Fruit fly (Drosophila melanogaster) whole organism, embryonic: ENCODE data around the gene CG42591.

Source experiments
- Ada2b ChIP-seq: fragments of 200-800 bp; sonication (Bioruptor generic); IDR thresholded peaks from 2 replicates; pipeline ENCODE4 v1.3.6; 2022; ENCODE audit warnings: missing biosample characterization, missing genetic modification characterization
- CG10543 ChIP-seq: fragments of 200-800 bp; sonication (Bioruptor generic); optimal IDR thresholded peaks from 3 replicates; lab custom pipeline; 2017; ENCODE audit warnings: missing biosample characterization, mild to moderate bottlenecking, missing genetic modification characterization, moderate library complexity
- CG10654 ChIP-seq: fragments of 200-800 bp; sonication (Bioruptor generic); optimal IDR thresholded peaks from 2 replicates; lab custom pipeline; 2016; ENCODE audit warnings: missing biosample characterization, missing genetic modification characterization
- CG11398 ChIP-seq: fragments of 200-800 bp; sonication (Bioruptor generic); optimal IDR thresholded peaks from 2 replicates; lab custom pipeline; 2016; ENCODE audit warnings: missing biosample characterization, missing genetic modification characterization
- CG12104 ChIP-seq: fragments of 200-800 bp; sonication (Bioruptor generic); optimal IDR thresholded peaks from 3 replicates; lab custom pipeline; 2016; ENCODE audit warnings: missing biosample characterization, missing genetic modification characterization
- CG13296 ChIP-seq: fragments of 200-800 bp; sonication (Bioruptor generic); optimal IDR thresholded peaks from 3 replicates; lab custom pipeline; 2018; ENCODE audit warnings: missing biosample characterization, mild to moderate bottlenecking, missing genetic modification characterization
- CG14014 ChIP-seq: fragments of 200-800 bp; sonication (Bioruptor generic); IDR thresholded peaks from 2 replicates; pipeline ENCODE4 v1.3.6; 2022; ENCODE audit warnings: missing biosample characterization, missing genetic modification characterization
- CG1602 ChIP-seq: fragments of 200-800 bp; sonication (Bioruptor generic); optimal IDR thresholded peaks from 3 replicates; lab custom pipeline; 2016; ENCODE audit warnings: missing biosample characterization, missing genetic modification characterization
- CG17359 ChIP-seq: fragments of 200-800 bp; sonication (Bioruptor generic); optimal IDR thresholded peaks from 3 replicates; lab custom pipeline; 2018; ENCODE audit warnings: missing biosample characterization, mild to moderate bottlenecking, missing genetic modification characterization, moderate library complexity
- CG18599 ChIP-seq: fragments of 200-800 bp; sonication (Bioruptor generic); optimal IDR thresholded peaks from 3 replicates; lab custom pipeline; 2017; ENCODE audit warnings: missing biosample characterization, missing genetic modification characterization, mild to moderate bottlenecking, moderate library complexity, missing genetic modification reagents
- CG2120 ChIP-seq: fragments of 200-800 bp; sonication (Bioruptor generic); optimal IDR thresholded peaks from 3 replicates; lab custom pipeline; 2016; ENCODE audit warnings: missing biosample characterization, missing genetic modification characterization
- CG2199 ChIP-seq: fragments of 200-800 bp; sonication (Bioruptor generic); IDR thresholded peaks from 3 replicates; pipeline ENCODE4 v1.3.6; 2022; ENCODE audit warnings: missing biosample characterization, missing genetic modification characterization
- CG2875 ChIP-seq: fragments of 200-800 bp; sonication (Bioruptor generic); optimal IDR thresholded peaks from 2 replicates; lab custom pipeline; 2017; ENCODE audit warnings: missing biosample characterization, mild to moderate bottlenecking, missing genetic modification characterization, missing genetic modification reagents
- CG31441 ChIP-seq: fragments of 200-800 bp; sonication (Bioruptor generic); IDR thresholded peaks from 2 replicates; pipeline ENCODE4 v1.3.6; 2022; ENCODE audit warnings: missing biosample characterization, missing genetic modification characterization
- CG3281 ChIP-seq: fragments of 200-800 bp; sonication (Bioruptor generic); optimal IDR thresholded peaks from 3 replicates; lab custom pipeline; 2017; ENCODE audit warnings: missing biosample characterization, mild to moderate bottlenecking, missing genetic modification characterization
- CG3838 ChIP-seq: fragments of 200-800 bp; sonication (Bioruptor generic); optimal IDR thresholded peaks from 3 replicates; lab custom pipeline; 2016; ENCODE audit warnings: missing biosample characterization, missing genetic modification characterization
- CG3995 ChIP-seq: fragments of 200-800 bp; sonication (Bioruptor generic); optimal IDR thresholded peaks from 3 replicates; lab custom pipeline; 2016; ENCODE audit warnings: missing biosample characterization, missing genetic modification characterization
- CG7786 ChIP-seq: fragments of 200-800 bp; sonication (Bioruptor generic); optimal IDR thresholded peaks from 2 replicates; lab custom pipeline; 2016; ENCODE audit warnings: missing biosample characterization, missing genetic modification characterization
- CG8765 ChIP-seq: fragments of 200-800 bp; sonication (Bioruptor generic); IDR thresholded peaks from 2 replicates; pipeline ENCODE4 v1.3.6; 2022; ENCODE audit warnings: missing biosample characterization, missing genetic modification characterization
- CG8924 ChIP-seq: fragments of 200-800 bp; optimal IDR thresholded peaks from 3 replicates; lab custom pipeline; 2019; ENCODE audit warnings: missing biosample characterization, mild to moderate bottlenecking, missing genetic modification characterization, moderate library complexity
- Doc2 ChIP-seq: fragments of 200-800 bp; sonication (Bioruptor generic); IDR thresholded peaks from 2 replicates; pipeline ENCODE4 v1.3.6; 2022; ENCODE audit warnings: missing biosample characterization, missing genetic modification characterization
- HHEX ChIP-seq: fragments of 200-800 bp; sonication (Bioruptor generic); optimal IDR thresholded peaks from 3 replicates; lab custom pipeline; 2017; ENCODE audit warnings: missing biosample characterization, mild to moderate bottlenecking, missing genetic modification characterization, missing genetic modification reagents
- HLH3B ChIP-seq: fragments of 200-800 bp; sonication (Bioruptor generic); IDR thresholded peaks from 2 replicates; pipeline ENCODE4 v1.3.6; 2022; ENCODE audit warnings: missing biosample characterization, missing genetic modification characterization
- Hand ChIP-seq: fragments of 200-800 bp; sonication (Bioruptor generic); optimal IDR thresholded peaks from 2 replicates; lab custom pipeline; 2017; ENCODE audit warnings: mild to moderate bottlenecking, missing biosample characterization, missing genetic modification reagents, missing genetic modification characterization
- HmgZ ChIP-seq: fragments of 200-800 bp; sonication (Bioruptor generic); optimal IDR thresholded peaks from 2 replicates; lab custom pipeline; 2018; ENCODE audit warnings: missing biosample characterization, mild to moderate bottlenecking, missing genetic modification characterization
- Hmx ChIP-seq: fragments of 200-800 bp; sonication (Bioruptor generic); optimal IDR thresholded peaks from 2 replicates; lab custom pipeline; 2016; ENCODE audit warnings: missing biosample characterization, missing genetic modification characterization
- NFAT ChIP-seq: fragments of 200-800 bp; sonication (Bioruptor generic); IDR thresholded peaks from 2 replicates; pipeline ENCODE4 v1.3.6; 2022; ENCODE audit warnings: missing biosample characterization, missing genetic modification characterization
- Neu2 ChIP-seq: fragments of 200-800 bp; sonication (Bioruptor generic); optimal IDR thresholded peaks from 3 replicates; lab custom pipeline; 2016; ENCODE audit warnings: missing biosample characterization, missing genetic modification characterization, borderline replicate concordance
- Oli ChIP-seq: fragments of 200-800 bp; sonication (Bioruptor generic); optimal IDR thresholded peaks from 2 replicates; lab custom pipeline; 2018; ENCODE audit warnings: missing biosample characterization, mild to moderate bottlenecking, missing genetic modification characterization, moderate library complexity
- Opbp ChIP-seq: fragments of 200-800 bp; sonication (Bioruptor generic); IDR thresholded peaks from 3 replicates; pipeline ENCODE4 v1.3.6; 2022; ENCODE audit warnings: missing biosample characterization, missing genetic modification characterization; ENCODE audit not compliant: partially characterized antibody
- Optix ChIP-seq: fragments of 200-800 bp; sonication (Bioruptor generic); IDR thresholded peaks from 3 replicates; pipeline ENCODE4 v1.3.6; 2022; ENCODE audit warnings: missing biosample characterization, missing genetic modification characterization
- Side ChIP-seq: fragments of 200-800 bp; sonication (Bioruptor generic); optimal IDR thresholded peaks from 2 replicates; lab custom pipeline; 2016; ENCODE audit warnings: missing biosample characterization, missing genetic modification characterization
- ab ChIP-seq: fragments of 200-800 bp; sonication (Bioruptor generic); optimal IDR thresholded peaks from 2 replicates; lab custom pipeline; 2016; ENCODE audit warnings: missing biosample characterization, missing genetic modification characterization
- al ChIP-seq: fragments of 200-800 bp; sonication (Bioruptor generic); IDR thresholded peaks from 2 replicates; pipeline ENCODE4 v1.3.6; 2022; ENCODE audit warnings: missing biosample characterization, missing genetic modification characterization
- az2 ChIP-seq: fragments of 200-800 bp; sonication (Bioruptor generic); optimal IDR thresholded peaks from 3 replicates; lab custom pipeline; 2016; ENCODE audit warnings: missing biosample characterization, missing genetic modification characterization
- chn ChIP-seq: fragments of 200-800 bp; sonication (Bioruptor generic); optimal IDR thresholded peaks from 2 replicates; lab custom pipeline; 2016; ENCODE audit warnings: missing biosample characterization, missing genetic modification characterization
- ci ChIP-seq: fragments of 200-800 bp; sonication (Bioruptor generic); IDR thresholded peaks from 3 replicates; pipeline ENCODE4 v1.3.6; 2022; ENCODE audit warnings: missing biosample characterization, missing genetic modification characterization
- dmrt11E ChIP-seq: fragments of 200-800 bp; sonication (Bioruptor generic); optimal IDR thresholded peaks from 3 replicates; lab custom pipeline; 2018; ENCODE audit warnings: missing biosample characterization, mild to moderate bottlenecking, missing genetic modification characterization, moderate library complexity
- eyg ChIP-seq: fragments of 200-800 bp; sonication (Bioruptor generic); optimal IDR thresholded peaks from 3 replicates; lab custom pipeline; 2016; ENCODE audit warnings: missing biosample characterization, missing genetic modification characterization
- gro ChIP-seq: fragments of 200-800 bp; sonication (Bioruptor generic); optimal IDR thresholded peaks from 2 replicates; lab custom pipeline; 2016; ENCODE audit warnings: missing biosample characterization, missing genetic modification characterization
- ind ChIP-seq: fragments of 200-800 bp; sonication (Bioruptor generic); optimal IDR thresholded peaks from 3 replicates; lab custom pipeline; 2016; ENCODE audit warnings: missing biosample characterization, missing genetic modification characterization
- jumu ChIP-seq: fragments of 200-800 bp; sonication (Bioruptor generic); optimal IDR thresholded peaks from 3 replicates; lab custom pipeline; 2016; ENCODE audit warnings: missing biosample characterization, missing genetic modification characterization
- kay ChIP-seq: fragments of 200-800 bp; sonication (Bioruptor generic); optimal IDR thresholded peaks from 2 replicates; lab custom pipeline; 2016; ENCODE audit warnings: missing biosample characterization, missing genetic modification characterization
- org-1 ChIP-seq: fragments of 200-800 bp; sonication (Bioruptor generic); optimal IDR thresholded peaks from 2 replicates; lab custom pipeline; 2017; ENCODE audit warnings: missing biosample characterization, missing genetic modification characterization
- pum ChIP-seq: fragments of 200-800 bp; sonication (Bioruptor generic); optimal IDR thresholded peaks from 2 replicates; lab custom pipeline; 2016; ENCODE audit warnings: missing biosample characterization, missing genetic modification characterization
- pzg ChIP-seq: fragments of 200-800 bp; sonication (Bioruptor generic); optimal IDR thresholded peaks from 3 replicates; lab custom pipeline; 2018; ENCODE audit warnings: missing biosample characterization, mild to moderate bottlenecking, missing genetic modification characterization, moderate library complexity
- repo ChIP-seq: fragments of 200-800 bp; sonication (Bioruptor generic); optimal IDR thresholded peaks from 2 replicates; lab custom pipeline; 2016; ENCODE audit warnings: missing biosample characterization, missing genetic modification characterization
- row ChIP-seq: fragments of 200-800 bp; sonication (Bioruptor generic); IDR thresholded peaks from 3 replicates; pipeline ENCODE4 v1.3.6; 2022; ENCODE audit warnings: missing biosample characterization, missing genetic modification characterization
- sim ChIP-seq: fragments of 200-800 bp; sonication (Bioruptor generic); IDR thresholded peaks from 2 replicates; pipeline ENCODE4 v1.3.6; 2022; ENCODE audit warnings: missing biosample characterization, missing genetic modification characterization
- trh ChIP-seq: fragments of 200-800 bp; sonication (Bioruptor generic); optimal IDR thresholded peaks from 2 replicates; lab custom pipeline; 2016; ENCODE audit warnings: missing biosample characterization, missing genetic modification characterization
- wdn ChIP-seq: fragments of 200-800 bp; sonication (Bioruptor generic); IDR thresholded peaks from 2 replicates; pipeline ENCODE4 v1.3.6; 2022; ENCODE audit warnings: missing biosample characterization, missing genetic modification characterization
- zfh1 ChIP-seq: fragments of 200-800 bp; sonication (Bioruptor generic); IDR thresholded peaks from 3 replicates; pipeline ENCODE4 v1.3.6; 2022; ENCODE audit warnings: missing biosample characterization, missing genetic modification characterization
- zfh2 ChIP-seq: fragments of 200-800 bp; sonication (Bioruptor generic); optimal IDR thresholded peaks from 2 replicates; lab custom pipeline; 2016; ENCODE audit warnings: missing biosample characterization, missing genetic modification characterization

The CG42591 gene

dm6 chr3L:8081822-8082221 is 12.1 kb upstream of the CG42591 start (continued):
- TF ChIP-seq CG13296 (peak; percentile 64), Doc2 (GFP tag; lab: Robert Waterston, UW) (no peak), CG2875 (GFP tag; lab: Kevin White, UChicago) (peak; percentile 21), CG10654 (no peak), CG17359 (tag; lab: Kevin White, UChicago) (peak; percentile 42), ab (GFP tag; lab: Kevin White, UChicago) (no peak), pum (GFP tag; lab: Kevin White, UChicago) (no peak), chn (GFP tag; lab: Kevin White, UChicago) (peak; percentile 42), NFAT (GFP tag; lab: Robert Waterston, UW) (no peak; the same call in 1 of the 2 replicates), CG10543 (GFP tag; lab: Kevin White, UChicago) (peak; percentile 56), CG1602 (GFP tag; lab: Kevin White, UChicago) (no peak), gro (GFP tag; lab: Kevin White, UChicago) (peak; percentile 66), Side (GFP tag; lab: Kevin White, UChicago) (peak; percentile 44), CG3838 (GFP tag; lab: Kevin White, UChicago) (no peak), trh (GFP tag; lab: Kevin White, UChicago) (no peak), al (GFP tag; lab: Robert Waterston, UW) (no peak), org-1 (GFP tag; lab: Kevin White, UChicago) (no peak), CG3281 (GFP tag; lab: Kevin White, UChicago) (peak; percentile 37), sim (GFP tag; lab: Robert Waterston, UW) (no peak), Opbp (no peak), Ada2b (GFP tag; lab: Robert Waterston, UW) (no peak), dmrt11E (tag; lab: Kevin White, UChicago) (no peak), HLH3B (GFP tag; lab: Robert Waterston, UW) (no peak; the same call in 1 of the 2 replicates), Hmx (GFP tag; lab: Kevin White, UChicago) (no peak), jumu (no peak), CG12104 (no peak), CG8765 (GFP tag; lab: Robert Waterston, UW) (no peak), CG11398 (no peak), row (GFP tag; lab: Robert Waterston, UW) (peak; percentile 18; the same call in 1 of the 3 replicates), CG18599 (GFP tag; lab: Kevin White, UChicago) (peak; percentile 75), Hand (peak; percentile 68), repo (GFP tag; lab: Kevin White, UChicago) (no peak), kay (GFP tag; lab: Kevin White, UChicago) (no peak), Neu2 (GFP tag; lab: Kevin White, UChicago) (no peak), HHEX (GFP tag; lab: Kevin White, UChicago) (peak; percentile 23), zfh1 (GFP tag; lab: Robert Waterston, UW) (no peak), CG14014 (peak; percentile 38; the same call in 1 of the 2 replicates), ind (GFP tag; lab: Kevin White, UChicago) (peak; percentile 5), CG31441 (no peak; the same call in 1 of the 2 replicates), zfh2 (GFP tag; lab: Kevin White, UChicago) (no peak), CG2120 (GFP tag; lab: Kevin White, UChicago) (peak; percentile 56), wdn (GFP tag; lab: Robert Waterston, UW) (no peak), CG8924 (tag; lab: Kevin White, UChicago) (peak; percentile 6), eyg (no peak), az2 (GFP tag; lab: Kevin White, UChicago) (no peak), HmgZ (tag; lab: Kevin White, UChicago) (peak; percentile 61), CG3995 (peak; percentile 11), Optix (GFP tag; lab: Robert Waterston, UW) (no peak), pzg (GFP tag; lab: Kevin White, UChicago) (peak; percentile 32), Oli (tag; lab: Kevin White, UChicago) (no peak), CG2199 (peak; percentile 86), CG7786 (GFP tag; lab: Kevin White, UChicago) (peak; percentile 19), ci (GFP tag; lab: Robert Waterston, UW) (peak; percentile 90; the same call in 2 of the 3 replicates)
